Worm (Caenorhabditis elegans): ENCODE results near the gene Y48E1B.17.

The Y48E1B.17 gene

ce11 chrII:13574395-13574794 is 33.5 kb upstream of the Y48E1B.17 start:
- TF ChIP-seq tbx-2 (tag; optimal IDR thresholded peaks at IDR 0.05) (no peak), ama-1 (optimal IDR thresholded peaks at IDR 0.05) (no peak), nhr-12 (tag; optimal IDR thresholded peaks at IDR 0.05) (no peak), zag-1 (tag; optimal IDR thresholded peaks at IDR 0.05) (no peak), unc-62 (GFP tag; optimal IDR thresholded peaks at IDR 0.05) (no peak), jun-1 (tag; optimal IDR thresholded peaks at IDR 0.05) (no peak), sea-2 (GFP tag; optimal IDR thresholded peaks at IDR 0.05) (no peak), daf-12 (tag; optimal IDR thresholded peaks at IDR 0.05) (no peak), ceh-16 (tag; optimal IDR thresholded peaks at IDR 0.05) (no peak), hmg-11 (tag; optimal IDR thresholded peaks at IDR 0.05) (no peak), ceh-28 (tag; optimal IDR thresholded peaks at IDR 0.05) (no peak), lsy-12 (tag; optimal IDR thresholded peaks at IDR 0.05) (no peak), egl-27 (tag; optimal IDR thresholded peaks at IDR 0.05) (no peak), lin-39 (tag; optimal IDR thresholded peaks at IDR 0.05) (no peak), nhr-11 (tag; optimal IDR thresholded peaks at IDR 0.05) (no peak), unc-39 (tag; optimal IDR thresholded peaks at IDR 0.05) (no peak), elt-3 (tag; optimal IDR thresholded peaks at IDR 0.05) (no peak), mdl-1 (tag; optimal IDR thresholded peaks at IDR 0.05) (no peak), pqm-1 (tag; optimal IDR thresholded peaks at IDR 0.05) (no peak)

ce11 chrII:13567871-13568270 is 27.0 kb upstream of the Y48E1B.17 start, which contains the start of gene Y48E1B.3:
Gene Y48E1B.3 (minus strand): TSS chrII:13567971.
- no peak for TF ChIP-seq unc-62 (GFP tag; optimal IDR thresholded peaks at IDR 0.05)
- TF ChIP-seq elt-2 (tag; optimal IDR thresholded peaks at IDR 0.05): no peak
- TF ChIP-seq skn-1 (tag; optimal IDR thresholded peaks at IDR 0.05): no peak

- TF ChIP-seq hmg-11 (tag; optimal IDR thresholded peaks at IDR 0.05): no peak
- no peak for TF ChIP-seq lin-15B (tag; optimal IDR thresholded peaks at IDR 0.05)
- no peak for TF ChIP-seq nhr-28 (tag; optimal IDR thresholded peaks at IDR 0.05)
- no peak for TF ChIP-seq pha-4 (tag; optimal IDR thresholded peaks at IDR 0.05)
- no peak for TF ChIP-seq sea-2 (GFP tag; optimal IDR thresholded peaks at IDR 0.05)
- TF ChIP-seq skn-1 (tag; optimal IDR thresholded peaks at IDR 0.05): no peak
- TF ChIP-seq ceh-82 (tag; optimal IDR thresholded peaks at IDR 0.05): no peak
- TF ChIP-seq nhr-43 (tag; optimal IDR thresholded peaks at IDR 0.05; ENCODE audit: poor library complexity, severe bottlenecking): no peak
- no peak for TF ChIP-seq elt-3 (tag; optimal IDR thresholded peaks at IDR 0.05)
- no peak for TF ChIP-seq nhr-11 (tag; optimal IDR thresholded peaks at IDR 0.05)
- TF ChIP-seq R02D3.7 (tag; optimal IDR thresholded peaks at IDR 0.05): no peak
- no peak for TF ChIP-seq mdl-1 (tag; optimal IDR thresholded peaks at IDR 0.05)
- no peak for TF ChIP-seq ztf-11 (tag; optimal IDR thresholded peaks at IDR 0.05)
- TF ChIP-seq aly-2 (tag; optimal IDR thresholded peaks at IDR 0.05): no peak
- no peak for TF ChIP-seq nhr-77 (tag; optimal IDR thresholded peaks at IDR 0.05)
- TF ChIP-seq elt-1 (tag; optimal IDR thresholded peaks at IDR 0.05): no peak
- no peak for TF ChIP-seq ztf-4 (tag; optimal IDR thresholded peaks at IDR 0.05)
- TF ChIP-seq snpc-4 (tag; optimal IDR thresholded peaks at IDR 0.05): no peak
- no peak for TF ChIP-seq lsy-12 (tag; optimal IDR thresholded peaks at IDR 0.05)
These were observed 19.7 kb upstream of the Y48E1B.17 start for ce11 chrII:13560553-13560952.

DNA sequence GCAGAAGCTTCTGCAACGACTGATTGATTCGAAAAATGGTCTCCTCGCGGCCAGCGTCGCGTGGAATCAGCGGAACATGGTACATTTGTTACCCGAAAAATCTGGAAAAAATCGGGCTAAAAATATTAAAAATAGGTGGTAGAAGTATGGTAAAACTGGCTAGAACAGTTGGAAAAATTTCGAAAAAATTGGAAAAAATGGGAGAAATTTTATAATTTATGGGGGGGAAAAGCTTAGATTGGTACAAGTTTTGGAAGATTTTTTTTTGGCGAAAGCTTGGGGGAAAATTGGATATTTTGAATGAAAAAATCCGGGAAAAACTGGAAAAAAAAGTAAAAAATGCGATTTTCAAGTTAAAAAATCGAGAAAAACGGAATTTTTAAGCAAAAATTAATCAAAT is 6.7 kb upstream of the Y48E1B.17 start, which contains the start of gene ddl-2:
ddl-2 (minus strand) TSS at position 101 of the 400 bp plus-strand sequence.
- no peak for TF ChIP-seq R02D3.7 (tag; optimal IDR thresholded peaks at IDR 0.05)
- no peak for TF ChIP-seq lin-39 (tag; optimal IDR thresholded peaks at IDR 0.05)
- TF ChIP-seq elt-1 (tag; optimal IDR thresholded peaks at IDR 0.05): no peak
- no peak for TF ChIP-seq hmg-11 (tag; optimal IDR thresholded peaks at IDR 0.05)
- no peak for TF ChIP-seq nhr-77 (tag; optimal IDR thresholded peaks at IDR 0.05)
- TF ChIP-seq ceh-82 (tag; optimal IDR thresholded peaks at IDR 0.05): no peak

DNA sequence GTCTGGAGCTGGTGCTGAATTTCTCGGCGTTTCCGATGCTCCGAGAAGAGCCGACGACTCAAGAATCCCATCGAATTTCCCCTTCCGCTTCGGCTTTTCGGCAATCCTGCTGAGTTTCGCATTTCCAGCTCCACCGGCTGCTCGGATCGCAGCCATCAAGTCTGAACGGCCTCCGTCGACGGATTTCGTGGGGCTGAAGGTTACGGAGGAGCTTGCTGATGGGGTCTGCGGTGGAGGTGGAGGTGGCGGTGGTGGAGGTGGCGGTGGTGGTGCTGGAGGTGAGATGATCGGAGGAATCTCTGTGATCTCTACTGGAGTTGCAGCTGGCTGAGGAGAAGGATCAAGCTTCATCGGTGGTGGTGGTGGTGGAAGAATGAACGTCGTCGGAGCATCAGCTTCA is 2.1 kb upstream of the Y48E1B.17 start:
- TF ChIP-seq ceh-9 (tag; optimal IDR thresholded peaks at IDR 0.05): no peak
- no peak for TF ChIP-seq snpc-4 (tag; optimal IDR thresholded peaks at IDR 0.05)
- no peak for TF ChIP-seq nhr-77 (tag; optimal IDR thresholded peaks at IDR 0.05)
- no peak for TF ChIP-seq nhr-28 (tag; optimal IDR thresholded peaks at IDR 0.05)
- TF ChIP-seq skn-1 (tag; optimal IDR thresholded peaks at IDR 0.05): no peak
- TF ChIP-seq R02D3.7 (tag; optimal IDR thresholded peaks at IDR 0.05): no peak
- TF ChIP-seq ztf-4 (tag; optimal IDR thresholded peaks at IDR 0.05): no peak
- no peak for TF ChIP-seq fos-1 (tag; optimal IDR thresholded peaks at IDR 0.05)
- TF ChIP-seq lsy-12 (tag; optimal IDR thresholded peaks at IDR 0.05): no peak
- no peak for TF ChIP-seq hmg-11 (tag; optimal IDR thresholded peaks at IDR 0.05)
- no peak for TF ChIP-seq tbx-2 (tag; optimal IDR thresholded peaks at IDR 0.05)
- TF ChIP-seq pha-4 (tag; optimal IDR thresholded peaks at IDR 0.05): no peak
- TF ChIP-seq eor-1 (tag; optimal IDR thresholded peaks at IDR 0.05): no peak
- no peak for TF ChIP-seq elt-1 (tag; optimal IDR thresholded peaks at IDR 0.05)
- TF ChIP-seq unc-39 (tag; optimal IDR thresholded peaks at IDR 0.05): no peak

Measured in whole organism, L3 larva.